Fruit fly (Drosophila melanogaster): ENCODE data around the gene CG1092.

Gene CG1092

DNA sequence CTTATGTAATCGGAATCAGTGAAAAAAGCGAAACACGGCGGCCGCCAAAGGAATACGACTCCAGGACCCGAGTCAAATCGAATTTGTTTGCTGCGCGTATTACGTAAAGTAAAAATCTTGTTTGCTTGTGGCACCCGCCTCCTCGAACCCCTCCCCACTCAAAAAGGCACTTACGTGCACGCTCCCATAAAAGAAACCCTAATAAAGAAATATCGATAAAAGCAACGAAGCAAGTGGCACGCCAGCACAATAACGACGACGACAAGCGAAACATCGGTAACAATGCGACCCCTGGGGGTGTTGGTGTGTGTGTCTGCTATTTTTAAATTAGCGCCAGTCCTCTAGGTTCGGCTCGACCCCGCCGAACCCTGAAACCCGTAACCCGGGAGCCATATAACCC lies 15.6 kb downstream of the CG1092 start:
- TF ChIP-seq Myc (optimal IDR thresholded peaks at IDR 0.05) (no peak), Sin3A (optimal IDR thresholded peaks at IDR 0.05) (no peak), h (optimal IDR thresholded peaks at IDR 0.05) (no peak), psq (optimal IDR thresholded peaks at IDR 0.05) (no peak), ttk (optimal IDR thresholded peaks at IDR 0.05) (no peak), insv (optimal IDR thresholded peaks at IDR 0.05) (no peak)

DNA sequence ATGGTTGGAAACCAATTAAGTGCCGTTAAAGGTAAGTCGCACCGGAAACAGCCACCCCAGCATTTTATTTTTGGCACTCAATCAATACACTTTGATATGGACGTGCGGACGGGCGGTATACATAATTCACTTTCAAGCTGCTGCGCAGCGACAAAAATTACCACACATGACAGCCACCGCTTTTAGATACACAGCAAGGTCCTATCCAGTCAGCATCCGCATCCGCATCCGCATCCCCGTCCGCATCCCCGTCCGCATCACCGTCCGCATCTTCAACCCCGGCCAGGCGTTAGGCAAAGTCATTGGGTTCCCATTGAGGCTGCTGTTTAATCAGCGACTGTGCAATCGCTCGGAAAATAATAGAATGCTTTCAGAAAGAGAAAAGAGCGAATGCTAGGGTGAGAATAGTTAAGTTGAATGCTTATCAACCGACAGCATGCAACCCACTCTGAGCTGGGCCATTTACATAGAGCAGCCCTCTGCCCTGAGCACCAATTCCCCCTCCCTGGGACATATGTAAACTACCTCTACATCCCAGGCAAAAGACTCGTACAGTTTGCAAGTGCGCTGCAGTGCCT lies 17.9 kb downstream of the CG1092 start:
- TF ChIP-seq h (optimal IDR thresholded peaks at IDR 0.05): no peak
- TF ChIP-seq ttk (optimal IDR thresholded peaks at IDR 0.05): no peak
- no peak for TF ChIP-seq psq (optimal IDR thresholded peaks at IDR 0.05)
- TF ChIP-seq insv (optimal IDR thresholded peaks at IDR 0.05): no peak
- no peak for TF ChIP-seq Sin3A (optimal IDR thresholded peaks at IDR 0.05)
- no peak for TF ChIP-seq Myc (optimal IDR thresholded peaks at IDR 0.05)

DNA sequence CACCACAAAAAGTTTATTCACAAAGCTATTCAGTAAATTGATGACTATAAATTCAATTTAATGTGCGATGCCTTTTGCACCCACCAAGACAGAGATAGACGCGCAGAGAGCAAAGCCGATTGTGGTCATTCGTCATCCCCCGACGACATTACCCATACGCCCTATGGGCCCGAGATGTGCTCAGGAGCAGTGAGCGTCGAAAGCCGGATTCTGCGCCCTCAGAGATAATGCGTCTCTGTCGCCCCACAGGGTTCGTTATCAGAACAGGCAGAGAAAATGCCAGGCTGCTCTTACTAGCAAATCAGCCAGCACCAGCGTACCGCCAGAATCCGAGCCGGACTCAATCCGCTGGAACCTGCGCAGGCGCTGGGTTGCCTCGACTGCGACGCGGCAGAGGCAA lies 24.7 kb downstream of the CG1092 start:
- TF ChIP-seq h (optimal IDR thresholded peaks at IDR 0.05): no peak
- TF ChIP-seq ttk (optimal IDR thresholded peaks at IDR 0.05): no peak
- no peak for TF ChIP-seq Myc (optimal IDR thresholded peaks at IDR 0.05)
- TF ChIP-seq Sin3A (optimal IDR thresholded peaks at IDR 0.05): no peak
- TF ChIP-seq psq (optimal IDR thresholded peaks at IDR 0.05): no peak
- no peak for TF ChIP-seq insv (optimal IDR thresholded peaks at IDR 0.05)

DNA sequence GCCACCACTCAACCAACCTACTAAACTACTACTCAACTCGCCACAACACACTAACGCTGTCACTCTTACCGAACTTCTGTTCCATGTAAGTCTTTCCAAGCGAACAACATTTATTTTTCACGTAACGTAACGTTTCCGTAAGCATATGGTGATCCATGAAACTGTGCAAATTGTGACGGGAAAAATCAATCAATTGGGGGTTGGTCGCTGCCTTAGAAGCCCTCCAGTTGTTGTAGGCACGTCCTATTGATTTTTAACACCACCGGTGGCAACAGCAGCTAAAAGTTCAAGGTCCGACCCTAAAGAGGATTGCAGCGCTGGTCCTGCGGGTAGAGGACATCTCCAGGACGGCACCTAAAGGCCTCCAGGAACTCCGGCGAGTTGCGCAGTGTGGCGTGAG lies 25.6 kb downstream of the CG1092 start:
- TF ChIP-seq h (optimal IDR thresholded peaks at IDR 0.05) (no peak), psq (optimal IDR thresholded peaks at IDR 0.05) (no peak), Myc (optimal IDR thresholded peaks at IDR 0.05) (no peak), insv (optimal IDR thresholded peaks at IDR 0.05) (no peak), ttk (optimal IDR thresholded peaks at IDR 0.05) (no peak)

DNA sequence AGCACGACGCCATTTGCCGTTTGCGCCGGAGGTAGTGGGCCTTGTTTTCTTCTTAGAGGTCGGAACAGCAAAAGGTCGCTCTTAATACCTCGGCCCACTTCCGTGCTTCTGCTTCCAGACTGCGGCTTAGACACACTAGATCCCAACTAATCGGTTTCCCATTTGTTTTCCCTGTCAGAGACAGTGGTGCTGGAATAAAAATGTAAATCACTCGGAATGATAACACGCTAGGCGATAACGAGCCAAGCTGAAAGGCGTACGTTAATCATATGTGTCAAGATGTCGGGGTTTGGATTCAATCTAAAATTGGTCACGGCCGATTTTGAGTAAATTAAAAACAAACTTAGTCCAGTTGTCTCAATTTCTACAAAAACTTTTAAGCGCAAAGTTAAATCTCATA lies 28.1 kb downstream of the CG1092 start, which contains the start of gene Nepl11:
TSS of gene Nepl11 (minus strand) at position 152 of the 400 bp plus-strand sequence.
- TF ChIP-seq Myc (optimal IDR thresholded peaks at IDR 0.05): no peak
- TF ChIP-seq psq (optimal IDR thresholded peaks at IDR 0.05): no peak
- TF ChIP-seq insv (optimal IDR thresholded peaks at IDR 0.05): no peak
- TF ChIP-seq ttk (optimal IDR thresholded peaks at IDR 0.05): no peak
- TF ChIP-seq h (optimal IDR thresholded peaks at IDR 0.05): no peak
- no peak for TF ChIP-seq Sin3A (optimal IDR thresholded peaks at IDR 0.05)

DNA sequence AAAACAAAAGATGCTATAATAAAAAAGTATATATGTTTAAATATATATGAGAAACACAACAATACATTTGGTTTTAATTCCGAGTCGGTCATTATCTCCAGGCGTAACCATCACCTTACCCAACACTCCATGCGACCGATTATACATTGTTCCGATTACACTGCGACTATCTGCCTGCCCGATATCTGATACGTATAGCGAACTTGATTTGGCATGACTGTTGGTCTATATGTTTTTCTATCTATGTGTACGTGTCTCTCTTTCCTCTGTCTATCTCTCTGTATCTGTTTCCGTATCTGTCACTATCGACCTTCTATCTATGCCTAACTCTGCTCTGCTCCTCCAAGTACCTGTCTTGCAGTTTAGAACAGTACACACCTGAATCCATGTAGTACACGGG lies 34.9 kb downstream of the CG1092 start:
- TF ChIP-seq insv (optimal IDR thresholded peaks at IDR 0.05) (no peak), ttk (optimal IDR thresholded peaks at IDR 0.05) (no peak), Sin3A (optimal IDR thresholded peaks at IDR 0.05) (no peak), h (optimal IDR thresholded peaks at IDR 0.05) (no peak), psq (optimal IDR thresholded peaks at IDR 0.05) (no peak), Myc (optimal IDR thresholded peaks at IDR 0.05) (no peak)

DNA sequence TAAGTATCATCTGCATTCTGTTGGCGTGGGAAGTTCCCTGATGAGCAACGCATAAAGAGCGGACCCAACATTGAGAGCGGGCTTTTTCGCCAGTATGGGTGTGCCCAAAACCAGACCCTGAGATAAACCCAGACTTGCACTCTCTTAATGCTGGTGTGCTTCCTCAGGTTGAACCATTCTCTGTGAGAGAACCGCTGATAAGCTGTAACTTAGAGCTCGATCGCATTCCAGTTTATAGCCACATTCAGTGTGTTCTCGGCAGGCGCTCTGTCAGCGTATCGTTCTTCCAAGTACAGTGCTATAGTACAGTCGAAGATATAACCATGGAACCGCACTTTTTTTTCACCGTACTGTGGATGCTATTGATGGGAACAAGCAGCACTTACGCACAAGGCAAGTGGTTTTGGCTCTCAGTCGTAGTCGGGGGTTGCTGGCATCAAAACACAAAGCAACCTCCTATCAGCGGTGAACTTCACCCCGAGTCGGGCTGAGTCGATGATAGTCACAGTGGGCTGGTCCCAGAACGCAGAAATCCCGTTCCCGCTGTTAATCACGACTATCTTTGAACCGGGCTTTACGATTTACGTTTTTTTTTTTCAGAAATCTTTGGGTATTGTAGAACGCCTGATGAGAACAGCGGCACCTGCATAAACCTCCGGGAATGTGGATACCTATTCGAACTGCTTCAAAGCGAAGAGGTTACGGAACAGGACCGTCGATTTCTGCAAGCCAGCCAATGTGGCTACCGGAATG lies 41.3 kb downstream of the CG1092 start, which contains the start of gene MP1:
TSS of gene MP1 (plus strand) at position 245 of the 753 bp plus-strand sequence.
- TF ChIP-seq insv (optimal IDR thresholded peaks at IDR 0.05) (no peak), psq (optimal IDR thresholded peaks at IDR 0.05) (no peak), Myc (optimal IDR thresholded peaks at IDR 0.05) (no peak), h (optimal IDR thresholded peaks at IDR 0.05) (no peak), ttk (optimal IDR thresholded peaks at IDR 0.05) (no peak), Sin3A (optimal IDR thresholded peaks at IDR 0.05) (no peak)

DNA sequence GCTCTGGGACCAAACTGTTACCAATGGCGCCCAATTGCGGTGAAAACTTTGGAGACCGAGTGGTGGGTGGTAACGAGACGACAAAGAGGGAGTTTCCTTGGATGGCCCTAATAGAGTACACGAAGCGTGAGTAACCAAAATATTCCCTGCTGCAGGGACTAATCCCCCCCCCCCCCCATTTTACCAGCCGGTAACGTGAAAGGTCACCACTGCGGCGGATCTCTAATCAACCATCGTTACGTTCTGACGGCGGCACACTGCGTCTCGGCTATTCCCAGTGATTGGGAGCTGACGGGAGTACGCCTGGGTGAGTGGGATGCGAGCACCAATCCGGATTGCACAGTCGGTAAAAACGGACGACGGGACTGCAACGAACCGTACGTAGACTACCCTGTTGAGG lies 42.1 kb downstream of the CG1092 start:
- no peak for TF ChIP-seq Myc (optimal IDR thresholded peaks at IDR 0.05)
- no peak for TF ChIP-seq Sin3A (optimal IDR thresholded peaks at IDR 0.05)
- TF ChIP-seq ttk (optimal IDR thresholded peaks at IDR 0.05): no peak
- no peak for TF ChIP-seq insv (optimal IDR thresholded peaks at IDR 0.05)
- no peak for TF ChIP-seq h (optimal IDR thresholded peaks at IDR 0.05)
- no peak for TF ChIP-seq psq (optimal IDR thresholded peaks at IDR 0.05)

DNA sequence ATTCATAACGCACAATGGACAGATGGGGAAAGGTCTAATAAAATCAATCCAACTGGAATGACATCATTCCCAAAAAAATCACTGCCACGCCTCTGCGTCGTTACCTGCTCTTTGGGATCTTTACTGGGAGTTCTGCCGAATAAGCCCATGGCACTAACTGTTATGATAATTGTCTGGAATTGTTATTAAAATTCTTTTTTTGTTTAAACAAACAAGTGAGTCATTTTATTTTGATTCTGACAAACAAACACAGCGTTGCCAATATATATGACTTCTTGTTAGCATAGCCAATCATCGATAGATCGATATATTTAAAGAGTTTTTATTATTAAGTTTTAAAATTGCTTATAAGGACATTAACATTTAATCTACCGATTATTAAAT lies 44.1 kb downstream of the CG1092 start, which contains the start of gene Vps24:
TSS of gene Vps24 (minus strand) at position 265 of the 384 bp plus-strand sequence.
- TF ChIP-seq Sin3A (optimal IDR thresholded peaks at IDR 0.05) (no peak), ttk (optimal IDR thresholded peaks at IDR 0.05) (no peak), psq (optimal IDR thresholded peaks at IDR 0.05) (no peak), Myc (optimal IDR thresholded peaks at IDR 0.05) (no peak), insv (optimal IDR thresholded peaks at IDR 0.05) (no peak), h (optimal IDR thresholded peaks at IDR 0.05) (no peak)

DNA sequence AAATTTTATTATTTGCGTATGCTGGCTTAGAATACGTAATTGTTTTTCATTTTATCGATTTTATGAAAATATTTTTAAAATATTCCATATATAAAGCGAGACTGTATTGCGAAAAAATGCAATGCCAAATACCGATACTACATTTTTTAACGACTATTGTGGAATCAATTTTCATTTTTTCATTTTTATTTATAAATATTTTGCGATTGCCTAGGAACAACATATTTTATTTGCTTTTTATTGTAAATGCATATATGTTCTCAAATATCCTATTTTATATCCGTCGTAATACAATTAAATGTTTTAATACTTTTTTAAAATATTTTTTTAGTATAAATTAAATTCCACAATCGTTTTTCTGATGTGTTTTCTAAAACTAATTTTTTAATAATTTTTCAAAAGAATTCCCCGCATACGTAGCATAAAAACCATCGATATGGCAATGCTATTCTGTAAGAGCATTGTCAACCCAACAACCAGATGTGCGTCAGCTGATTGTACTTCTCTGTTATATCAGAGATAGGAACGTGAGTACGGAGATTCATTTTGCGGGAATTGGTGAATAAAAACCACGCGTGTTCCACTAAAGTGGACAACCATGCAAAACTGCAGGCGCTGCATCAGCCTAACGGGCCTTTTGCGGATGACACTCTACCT lies 44.6 kb downstream of the CG1092 start, which contains the start of gene Suv3:
TSS of gene Suv3 (plus strand) at position 489 of the 657 bp plus-strand sequence.
- TF ChIP-seq ttk (optimal IDR thresholded peaks at IDR 0.05) (no peak), insv (optimal IDR thresholded peaks at IDR 0.05) (no peak), h (optimal IDR thresholded peaks at IDR 0.05) (no peak), Sin3A (optimal IDR thresholded peaks at IDR 0.05) (no peak), Myc (optimal IDR thresholded peaks at IDR 0.05) (no peak), psq (optimal IDR thresholded peaks at IDR 0.05) (no peak)

All from Kc167 (cell line).